Worm (Caenorhabditis elegans): ENCODE data around the gene F26F2.7.

ce11 chrV:20545742-20546141 lies 35.0 kb upstream of the F26F2.7 start:
- TF ChIP-seq fkh-10 (GFP tag; optimal IDR thresholded peaks at IDR 0.05) (no peak), fos-1 (tag; optimal IDR thresholded peaks at IDR 0.05) (no peak), hmg-11 (tag; optimal IDR thresholded peaks at IDR 0.05) (no peak), unc-39 (tag; optimal IDR thresholded peaks at IDR 0.05) (no peak), lin-39 (tag; optimal IDR thresholded peaks at IDR 0.05) (no peak), lin-15B (tag; optimal IDR thresholded peaks at IDR 0.05) (no peak), snpc-4 (tag; optimal IDR thresholded peaks at IDR 0.05) (no peak), elt-1 (tag; optimal IDR thresholded peaks at IDR 0.05) (no peak), nhr-237 (tag; optimal IDR thresholded peaks at IDR 0.05) (no peak)
